Fruit fly (Drosophila melanogaster) whole organism, prepupa: ENCODE results near the gene pbl.

Experiments
- Blimp-1 ChIP-seq: fragments of 200-800 bp; sonication (Bioruptor generic); optimal IDR thresholded peaks from 3 replicates; lab custom pipeline; 2017; ENCODE audit warnings: missing biosample characterization, missing genetic modification characterization, mild to moderate bottlenecking, moderate library complexity, missing genetic modification reagents
- CG10631 ChIP-seq: fragments of 200-800 bp; sonication (Bioruptor generic); optimal IDR thresholded peaks from 2 replicates; lab custom pipeline; 2016; ENCODE audit warnings: missing biosample characterization, missing genetic modification characterization
- CG10669 ChIP-seq: fragments of 200-800 bp; sonication (Bioruptor generic); optimal IDR thresholded peaks from 3 replicates; lab custom pipeline; 2018; ENCODE audit warnings: missing biosample characterization, mild to moderate bottlenecking, missing genetic modification characterization, moderate library complexity
- CG11762 ChIP-seq: fragments of 200-800 bp; sonication (Bioruptor generic); optimal IDR thresholded peaks from 3 replicates; lab custom pipeline; 2016; ENCODE audit warnings: missing biosample characterization, missing genetic modification characterization; ENCODE audit not compliant: insufficient read depth
- CG11902 ChIP-seq: fragments of 200-800 bp; sonication (Bioruptor generic); optimal IDR thresholded peaks from 3 replicates; lab custom pipeline; 2016; ENCODE audit warnings: missing biosample characterization, missing genetic modification characterization
- CG16779 ChIP-seq: fragments of 200-800 bp; sonication (Bioruptor generic); optimal IDR thresholded peaks from 3 replicates; lab custom pipeline; 2017; ENCODE audit warnings: missing biosample characterization, mild to moderate bottlenecking, missing genetic modification characterization
- CG3032 ChIP-seq: fragments of 200-800 bp; optimal IDR thresholded peaks from 2 replicates; lab custom pipeline; 2019; ENCODE audit warnings: missing biosample characterization, mild to moderate bottlenecking, missing genetic modification characterization, moderate library complexity
- CG31627 ChIP-seq: fragments of 200-800 bp; sonication (Bioruptor generic); optimal IDR thresholded peaks from 3 replicates; lab custom pipeline; 2016; ENCODE audit warnings: missing biosample characterization, missing genetic modification characterization
- CG32006 ChIP-seq: fragments of 200-800 bp; sonication (Bioruptor generic); optimal IDR thresholded peaks from 3 replicates; lab custom pipeline; 2017; ENCODE audit warnings: missing biosample characterization, mild to moderate bottlenecking, missing genetic modification characterization
- CG34406 ChIP-seq: fragments of 200-800 bp; sonication (Bioruptor generic); optimal IDR thresholded peaks from 3 replicates; lab custom pipeline; 2016; ENCODE audit warnings: missing biosample characterization, missing genetic modification characterization
- CG3919 ChIP-seq: fragments of 200-800 bp; sonication (Bioruptor generic); optimal IDR thresholded peaks from 3 replicates; lab custom pipeline; 2016; ENCODE audit warnings: missing biosample characterization, missing genetic modification characterization
- CG4318 ChIP-seq: fragments of 200-800 bp; sonication (Bioruptor generic); optimal IDR thresholded peaks from 3 replicates; lab custom pipeline; 2017; ENCODE audit warnings: missing biosample characterization, mild to moderate bottlenecking, missing genetic modification characterization
- CG6163 ChIP-seq: fragments of 200-800 bp; sonication (Bioruptor generic); IDR thresholded peaks from 3 replicates; pipeline ENCODE4 v1.3.6; 2022; ENCODE audit warnings: missing biosample characterization, missing genetic modification characterization
- CG6276 ChIP-seq: fragments of 200-800 bp; sonication (Bioruptor generic); optimal IDR thresholded peaks from 2 replicates; lab custom pipeline; 2017; ENCODE audit warnings: missing biosample characterization, mild to moderate bottlenecking, missing genetic modification characterization
- CG6792 ChIP-seq: fragments of 200-800 bp; sonication (Bioruptor generic); optimal IDR thresholded peaks from 3 replicates; lab custom pipeline; 2016; ENCODE audit warnings: missing biosample characterization, missing genetic modification characterization
- CG6854 ChIP-seq: fragments of 200-800 bp; sonication (Bioruptor generic); optimal IDR thresholded peaks from 2 replicates; lab custom pipeline; 2017; ENCODE audit warnings: missing biosample characterization, mild to moderate bottlenecking, missing genetic modification characterization
- CG8319 ChIP-seq: fragments of 200-800 bp; sonication (Bioruptor generic); optimal IDR thresholded peaks from 3 replicates; lab custom pipeline; 2016; ENCODE audit warnings: missing biosample characterization, missing genetic modification characterization
- CG8632 ChIP-seq: fragments of 200-800 bp; sonication (Bioruptor generic); optimal IDR thresholded peaks from 3 replicates; lab custom pipeline; 2016; ENCODE audit warnings: missing biosample characterization, missing genetic modification characterization
- Eip75B ChIP-seq: fragments of 200-800 bp; sonication (Bioruptor generic); optimal IDR thresholded peaks from 3 replicates; lab custom pipeline; 2016; ENCODE audit warnings: missing biosample characterization, missing genetic modification characterization
- Eip78C ChIP-seq: fragments of 200-800 bp; sonication (Bioruptor generic); peaks from one replicate; lab custom pipeline; 2016; ENCODE audit warnings: missing biosample characterization, missing genetic modification characterization
- Eip93F ChIP-seq: fragments of 200-800 bp; sonication (Bioruptor generic); optimal IDR thresholded peaks from 2 replicates; lab custom pipeline; 2016; ENCODE audit warnings: missing biosample characterization, mild to moderate bottlenecking, missing genetic modification characterization
- Ets96B ChIP-seq: fragments of 200-800 bp; optimal IDR thresholded peaks from 2 replicates; lab custom pipeline; 2019; ENCODE audit warnings: missing biosample characterization, mild to moderate bottlenecking, missing genetic modification characterization, moderate library complexity
- Hr38 ChIP-seq: sonication (Bioruptor generic); optimal IDR thresholded peaks from 2 replicates; lab custom pipeline; 2016; ENCODE audit warnings: missing biosample characterization, missing genetic modification characterization
- Hr4 ChIP-seq: fragments of 200-800 bp; sonication (Bioruptor generic); optimal IDR thresholded peaks from 3 replicates; lab custom pipeline; 2016; ENCODE audit warnings: missing biosample characterization, missing genetic modification characterization
- Lpt ChIP-seq: fragments of 200-800 bp; sonication (Bioruptor generic); optimal IDR thresholded peaks from 3 replicates; lab custom pipeline; 2016; ENCODE audit warnings: missing biosample characterization, missing genetic modification characterization
- Met ChIP-seq: fragments of 200-800 bp; sonication (Bioruptor generic); optimal IDR thresholded peaks from 3 replicates; lab custom pipeline; 2016; ENCODE audit warnings: missing biosample characterization, missing genetic modification characterization
- OdsH ChIP-seq: fragments of 200-800 bp; sonication (Bioruptor generic); optimal IDR thresholded peaks from 3 replicates; lab custom pipeline; 2016; ENCODE audit warnings: missing biosample characterization, missing genetic modification characterization
- Sox102F ChIP-seq: fragments of 200-800 bp; sonication (Bioruptor generic); optimal IDR thresholded peaks from 2 replicates; lab custom pipeline; 2016; ENCODE audit warnings: missing biosample characterization, mild to moderate bottlenecking, missing genetic modification characterization
- acj6 ChIP-seq: fragments of 200-800 bp; sonication (Bioruptor generic); optimal IDR thresholded peaks from 3 replicates; lab custom pipeline; 2016; ENCODE audit warnings: missing biosample characterization, missing genetic modification characterization
- dac ChIP-seq: fragments of 200-800 bp; sonication (Bioruptor generic); optimal IDR thresholded peaks from 2 replicates; lab custom pipeline; 2017; ENCODE audit warnings: missing biosample characterization, mild to moderate bottlenecking, missing genetic modification characterization
- dsx ChIP-seq: fragments of 200-800 bp; optimal IDR thresholded peaks from 3 replicates; lab custom pipeline; 2019; ENCODE audit warnings: missing biosample characterization, mild to moderate bottlenecking, missing genetic modification characterization, moderate library complexity; ENCODE audit not compliant: poor library complexity, severe bottlenecking
- eg ChIP-seq: fragments of 200-800 bp; sonication (Bioruptor generic); IDR thresholded peaks from 3 replicates; pipeline ENCODE4 v1.3.6; 2022; ENCODE audit warnings: missing biosample characterization, missing genetic modification characterization
- esn ChIP-seq: fragments of 200-800 bp; sonication (Bioruptor generic); optimal IDR thresholded peaks from 2 replicates; lab custom pipeline; 2016; ENCODE audit warnings: missing biosample characterization, mild to moderate bottlenecking, missing genetic modification characterization, moderate library complexity
- fd59A ChIP-seq: fragments of 200-800 bp; sonication (Bioruptor generic); optimal IDR thresholded peaks from 2 replicates; lab custom pipeline; 2017; ENCODE audit warnings: missing biosample characterization, mild to moderate bottlenecking, missing genetic modification characterization, missing genetic modification reagents
- fd85E ChIP-seq: fragments of 200-800 bp; sonication (Bioruptor generic); optimal IDR thresholded peaks from 3 replicates; lab custom pipeline; 2016; ENCODE audit warnings: missing biosample characterization, missing genetic modification characterization
- lz ChIP-seq: fragments of 200-800 bp; sonication (Bioruptor generic); optimal IDR thresholded peaks from 3 replicates; lab custom pipeline; 2016; ENCODE audit warnings: missing biosample characterization, missing genetic modification characterization
- net ChIP-seq: fragments of 200-800 bp; sonication (Bioruptor generic); optimal IDR thresholded peaks from 3 replicates; lab custom pipeline; 2016; ENCODE audit warnings: missing biosample characterization, missing genetic modification characterization
- salr ChIP-seq, 2 experiments: fragments of 200-800 bp; sonication (Bioruptor generic); optimal IDR thresholded peaks; 3 replicates each; lab custom pipeline; 2016 to 2018; ENCODE audit warnings: missing biosample characterization in 2 of 2, missing genetic modification characterization in 2 of 2, mild to moderate bottlenecking in 1 of 2
- ss ChIP-seq, 2 experiments: fragments of 200-800 bp; sonication (Bioruptor generic); optimal IDR thresholded peaks; 2 replicates in 1 of 2; 3 replicates in 1 of 2; lab custom pipeline; 2017 to 2018; ENCODE audit warnings: mild to moderate bottlenecking in 2 of 2, missing biosample characterization in 2 of 2, missing genetic modification characterization in 2 of 2, moderate library complexity in 1 of 2
- svp ChIP-seq: fragments of 200-800 bp; sonication (Bioruptor generic); peaks from one replicate; lab custom pipeline; 2016; ENCODE audit warnings: missing biosample characterization, missing genetic modification characterization
- topi ChIP-seq: fragments of 200-800 bp; sonication (Bioruptor generic); optimal IDR thresholded peaks from 3 replicates; lab custom pipeline; 2016; ENCODE audit warnings: missing biosample characterization, missing genetic modification characterization
- vri ChIP-seq: fragments of 200-800 bp; sonication (Bioruptor generic); optimal IDR thresholded peaks from 3 replicates; lab custom pipeline; 2016; ENCODE audit warnings: missing biosample characterization, mild to moderate bottlenecking, missing genetic modification characterization

Gene pbl

DNA sequence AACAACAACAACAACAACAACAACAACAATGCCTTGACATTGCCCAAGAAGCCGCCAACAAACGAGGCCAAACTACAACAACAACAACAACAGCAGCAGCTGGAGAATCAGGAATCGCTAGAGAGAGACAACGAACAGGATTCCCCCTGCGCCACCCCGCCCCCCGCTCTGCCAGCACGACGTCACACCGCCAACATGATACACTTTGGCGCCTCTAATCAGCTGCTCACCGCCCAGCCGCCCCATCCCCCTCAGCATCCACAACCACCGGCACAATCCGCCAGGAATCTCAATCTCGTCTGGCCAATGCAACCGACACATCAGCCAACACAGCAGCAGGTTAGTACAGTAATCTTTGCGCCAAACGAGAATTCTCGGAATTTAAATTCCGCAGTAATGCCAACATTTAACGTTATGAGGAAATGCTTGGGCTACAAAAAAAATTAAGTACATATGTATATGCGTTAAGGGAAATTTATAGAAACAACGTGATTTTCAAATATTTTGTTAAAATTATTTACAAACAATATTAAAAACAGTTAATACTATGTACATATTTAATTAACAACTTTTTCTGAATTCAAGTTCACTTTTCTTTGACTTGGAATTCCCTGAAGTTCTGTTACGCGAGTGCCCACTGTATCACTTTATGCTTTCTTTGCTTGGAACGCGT is 41.9 kb downstream of the pbl start (continued):
- TF ChIP-seq ss (GFP tag; optimal IDR thresholded peaks at IDR 0.05; lab: Kevin White, UChicago), result peak; percentile 68 to 86
- peak; percentile 66 for TF ChIP-seq dsx
- peak; percentile 72 for TF ChIP-seq CG8632 (GFP tag; lab: Kevin White, UChicago)
- TF ChIP-seq Eip78C, result peak; percentile 96
- peak; percentile 63 for TF ChIP-seq topi (GFP tag; lab: Kevin White, UChicago)
- TF ChIP-seq CG6163 (GFP tag; lab: Robert Waterston, UW), result peak; percentile 56
- peak; percentile 82 for TF ChIP-seq CG3919 (GFP tag; lab: Kevin White, UChicago)
- TF ChIP-seq Hr4 (GFP tag; lab: Kevin White, UChicago), result peak; percentile 83
- TF ChIP-seq CG6792 (GFP tag; lab: Kevin White, UChicago), result peak; percentile 71

DNA sequence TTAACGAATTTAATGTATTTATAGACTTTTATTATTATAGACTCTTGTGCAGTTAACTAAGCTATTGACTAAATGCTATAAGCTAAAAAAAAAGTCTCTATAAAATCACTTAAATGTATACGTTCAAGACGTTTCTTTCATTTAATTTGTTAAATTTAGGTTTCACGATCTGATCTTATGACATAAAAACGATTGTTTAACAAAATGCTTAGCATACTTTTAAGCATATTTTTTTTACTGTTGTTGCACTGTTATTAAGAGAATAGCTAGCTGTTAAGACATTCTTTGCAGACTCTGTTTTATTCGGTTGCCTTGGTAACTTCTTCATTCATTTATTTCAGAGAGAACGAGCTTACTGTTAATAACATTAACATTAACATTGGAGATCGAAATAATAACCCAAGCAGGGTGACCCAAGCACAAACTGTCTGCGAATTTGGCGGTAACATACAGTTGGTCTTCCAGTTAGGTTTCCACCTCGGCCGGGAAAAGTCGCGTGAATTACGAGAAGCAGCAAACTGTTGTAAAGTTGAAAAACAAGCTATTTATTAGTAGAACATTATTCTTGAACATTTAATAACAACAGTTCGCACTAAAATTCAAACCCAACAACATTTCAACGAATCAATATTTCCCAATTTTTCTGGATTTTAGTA is 43.0 kb downstream of the pbl start, which contains the start of gene CG32365:
Gene CG32365, plus strand, starts transcription at position 462 of the 656 bp plus-strand sequence.
- TF ChIP-seq vri (GFP tag; lab: Kevin White, UChicago) (peak; percentile 28), topi (GFP tag; lab: Kevin White, UChicago) (peak; percentile 19), fd59A (GFP tag; lab: Kevin White, UChicago) (no peak), Sox102F (peak; percentile 14), CG16779 (tag; lab: Kevin White, UChicago) (no peak), Met (GFP tag; lab: Kevin White, UChicago) (peak; percentile 32), ss (GFP tag; optimal IDR thresholded peaks at IDR 0.05; lab: Kevin White, UChicago) (no peak), CG10669 (no peak), Eip93F (no peak), net (GFP tag; lab: Kevin White, UChicago) (peak; percentile 53), Lpt (GFP tag; lab: Kevin White, UChicago) (no peak), CG8319 (GFP tag; lab: Kevin White, UChicago) (peak; percentile 9), dsx (peak; percentile 26), CG3919 (GFP tag; lab: Kevin White, UChicago) (peak; percentile 42), Eip78C (peak; percentile 71), svp (GFP tag; lab: Kevin White, UChicago) (peak; percentile 9), eg (GFP tag; lab: Robert Waterston, UW) (peak; percentile 48; the same call in 1 of the 3 replicates), CG6163 (GFP tag; lab: Robert Waterston, UW) (0 out of 3 replicates have a peak, but pooled peaks have one; percentile 18)

DNA sequence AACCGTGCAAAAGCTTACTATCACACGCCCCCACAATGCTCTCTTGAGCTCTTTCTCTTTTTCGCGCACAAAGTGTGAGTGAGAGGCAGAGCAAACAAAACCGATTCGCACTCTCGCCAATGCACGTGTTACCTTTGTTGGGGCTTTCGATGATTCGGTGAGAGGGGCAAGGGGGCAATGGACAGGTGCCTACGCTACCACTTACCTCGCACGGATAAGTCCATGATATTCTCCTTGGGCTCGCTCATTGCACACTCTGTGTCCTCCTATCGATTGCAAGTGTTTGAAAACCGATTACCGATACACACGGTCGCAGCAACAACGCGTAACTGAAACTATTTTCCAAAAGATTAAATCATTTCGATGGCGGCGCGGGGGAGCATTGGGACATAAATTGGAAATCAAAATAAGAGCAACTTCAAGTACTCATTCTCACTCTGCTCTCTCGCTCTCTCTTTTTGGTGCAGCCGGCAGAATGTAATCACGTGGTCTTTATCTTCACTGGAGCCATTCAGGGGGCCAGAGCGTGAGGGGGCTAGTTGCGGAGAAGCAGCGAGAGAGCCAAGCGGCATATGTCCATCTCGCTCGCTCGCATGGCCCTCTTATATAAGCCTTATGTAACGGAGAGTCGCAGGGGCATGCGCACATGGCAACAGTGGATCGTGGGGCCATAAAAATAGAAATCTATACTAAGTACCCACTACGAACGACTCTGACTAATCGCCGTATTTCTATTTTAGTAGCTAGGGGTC is 44.5 kb downstream of the pbl start, which contains the start of gene Pdp1:
Gene Pdp1, minus strand, starts transcription at position 334 of the 752 bp plus-strand sequence.
- no peak for TF ChIP-seq dac (GFP tag; lab: Kevin White, UChicago)
- TF ChIP-seq fd85E, result no peak
- peak; percentile 79 for TF ChIP-seq Eip78C
- no peak for TF ChIP-seq fd59A (GFP tag; lab: Kevin White, UChicago)
- peak; percentile 27 for TF ChIP-seq CG6854 (GFP tag; lab: Kevin White, UChicago)
- peak; percentile 55 for TF ChIP-seq Lpt (GFP tag; lab: Kevin White, UChicago)
- TF ChIP-seq Eip93F, result no peak
- TF ChIP-seq CG4318 (GFP tag; lab: Kevin White, UChicago), result no peak
- TF ChIP-seq OdsH (GFP tag; lab: Kevin White, UChicago), result no peak
- TF ChIP-seq CG6276 (GFP tag; lab: Kevin White, UChicago), result peak; percentile 38
- no peak for TF ChIP-seq CG10631 (GFP tag; lab: Kevin White, UChicago)
- peak; percentile 15 for TF ChIP-seq Eip75B (GFP tag; lab: Kevin White, UChicago)
- TF ChIP-seq CG32006 (GFP tag; lab: Kevin White, UChicago), result peak; percentile 46
- no peak for TF ChIP-seq lz (GFP tag; lab: Kevin White, UChicago)
- no peak for TF ChIP-seq CG3032
- TF ChIP-seq net (GFP tag; lab: Kevin White, UChicago), result peak; percentile 33
- no peak for TF ChIP-seq CG8319 (GFP tag; lab: Kevin White, UChicago)
- no peak for TF ChIP-seq CG34406 (GFP tag; lab: Kevin White, UChicago)
- peak; percentile 26 for TF ChIP-seq esn (GFP tag; lab: Kevin White, UChicago)
- no peak for TF ChIP-seq salr (GFP tag; optimal IDR thresholded peaks at IDR 0.05; lab: Kevin White, UChicago)
- TF ChIP-seq Hr38 (GFP tag; lab: Kevin White, UChicago), result no peak
- peak; percentile 41; the same call in 1 of the 3 replicates for TF ChIP-seq eg (GFP tag; lab: Robert Waterston, UW)
- TF ChIP-seq CG11762, result no peak
- TF ChIP-seq Hr4 (GFP tag; lab: Kevin White, UChicago), result no peak
- TF ChIP-seq CG31627 (GFP tag; lab: Kevin White, UChicago), result no peak
- peak; percentile 0 for TF ChIP-seq Blimp-1 (GFP tag; lab: Kevin White, UChicago)
- no peak for TF ChIP-seq topi (GFP tag; lab: Kevin White, UChicago)
- no peak for TF ChIP-seq acj6 (GFP tag; lab: Kevin White, UChicago)
- no peak for TF ChIP-seq Ets96B (tag; lab: Kevin White, UChicago)
- TF ChIP-seq CG11902 (GFP tag; lab: Kevin White, UChicago), result no peak
